Worm (Caenorhabditis elegans): ENCODE results near the gene fis-1.
A peak's percentile ranks its signal among the peaks of the same experiment; 100 is the strongest.

fis-1 gene

DNA sequence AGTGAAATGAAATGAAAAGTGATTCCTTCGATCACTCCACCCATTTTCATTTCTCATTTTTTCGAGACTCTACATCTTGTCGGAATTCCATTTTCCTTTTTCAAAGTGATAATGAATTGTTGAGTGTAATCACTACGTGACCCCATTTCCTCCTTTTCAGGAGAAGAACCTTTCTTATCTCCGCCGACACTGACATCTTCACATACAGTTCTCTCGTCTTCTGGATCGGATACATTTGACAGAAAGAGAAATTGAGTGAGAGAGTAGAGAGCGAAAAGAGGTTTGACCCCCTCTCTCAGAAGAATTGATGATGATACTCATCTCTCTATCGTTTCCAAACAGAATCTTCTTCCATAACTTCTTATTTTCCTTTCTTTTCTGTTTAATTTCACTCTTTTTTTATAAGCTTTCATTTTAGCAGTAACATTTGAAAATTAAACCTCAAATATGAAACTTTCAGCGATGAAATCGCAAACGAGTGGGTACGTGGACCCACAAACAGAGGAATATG, 41.1 kb upstream of the fis-1 start, which contains the start of gene dpy-2:
Gene dpy-2, plus strand, starts transcription at position 461 of the 511 bp plus-strand sequence.
- TF ChIP-seq ztf-23 (GFP tag; IDR thresholded peaks at IDR 0.05), result no peak
- no peak for TF ChIP-seq tab-1 (GFP tag; IDR thresholded peaks at IDR 0.05)
- no peak for TF ChIP-seq ztf-29 (GFP tag; IDR thresholded peaks at IDR 0.05)
- TF ChIP-seq ref-1 (GFP tag; conservative IDR thresholded peaks at IDR 0.05), result no peak
- no peak for TF ChIP-seq med-1 (GFP tag; optimal IDR thresholded peaks at IDR 0.05; ENCODE audit: insufficient read depth)
- TF ChIP-seq T22C8.4 (GFP tag; IDR thresholded peaks at IDR 0.05), result no peak
- TF ChIP-seq flt-1 (GFP tag; IDR thresholded peaks at IDR 0.05), result no peak
- no peak for TF ChIP-seq cog-1 (tag; optimal IDR thresholded peaks at IDR 0.05)
- no peak for TF ChIP-seq klf-2 (GFP tag; conservative IDR thresholded peaks at IDR 0.05)

ce11 chrII:6715853-6716252, 39.1 kb upstream of the fis-1 start:
- TF ChIP-seq tab-1 (GFP tag; IDR thresholded peaks at IDR 0.05) (no peak), T22C8.4 (GFP tag; IDR thresholded peaks at IDR 0.05) (no peak), ztf-29 (GFP tag; IDR thresholded peaks at IDR 0.05) (no peak), ztf-23 (GFP tag; IDR thresholded peaks at IDR 0.05) (no peak), flt-1 (GFP tag; IDR thresholded peaks at IDR 0.05) (no peak), med-1 (GFP tag; optimal IDR thresholded peaks at IDR 0.05; ENCODE audit: insufficient read depth) (no peak), klf-2 (GFP tag; conservative IDR thresholded peaks at IDR 0.05) (no peak)

ce11 chrII:6716638-6717037, 38.3 kb upstream of the fis-1 start, which contains the start of the genes T14B4.5 and T14B4.20:
Gene T14B4.5, plus strand, starts transcription at chrII:6716863.
Gene T14B4.20, plus strand, starts transcription at chrII:6716901.
- TF ChIP-seq T22C8.4 (GFP tag; IDR thresholded peaks at IDR 0.05) (no peak), cog-1 (tag; optimal IDR thresholded peaks at IDR 0.05) (no peak), tab-1 (GFP tag; IDR thresholded peaks at IDR 0.05) (no peak)

DNA sequence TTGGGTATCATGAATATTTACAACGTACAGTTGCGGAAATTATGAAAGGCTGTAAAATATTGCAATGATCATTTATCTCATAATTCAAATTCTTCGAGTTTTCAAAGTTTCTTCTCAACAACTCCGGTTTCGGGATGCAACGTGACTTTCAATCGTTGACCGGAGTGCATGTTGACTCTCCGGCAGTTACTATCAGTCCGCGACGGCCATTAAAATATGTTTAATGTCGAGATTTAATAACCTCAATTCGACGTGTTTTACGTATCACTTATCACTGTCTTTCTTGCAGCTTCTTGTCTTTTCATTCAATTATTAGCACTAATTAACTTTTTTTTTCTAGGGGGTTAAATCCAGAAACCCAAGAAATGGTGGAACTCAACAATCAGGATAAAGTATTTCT, 36.8 kb upstream of the fis-1 start, which contains the start of gene tsp-10:
Gene tsp-10, plus strand, starts transcription at position 366 of the 400 bp plus-strand sequence.
- no peak for TF ChIP-seq flt-1 (GFP tag; IDR thresholded peaks at IDR 0.05)

ce11 chrII:6721581-6721980, 33.4 kb upstream of the fis-1 start:
- TF ChIP-seq ref-1 (GFP tag; conservative IDR thresholded peaks at IDR 0.05) (no peak), ztf-29 (GFP tag; IDR thresholded peaks at IDR 0.05) (0 out of 2 replicates have a peak, but pooled peaks have one; percentile 45), med-1 (GFP tag; optimal IDR thresholded peaks at IDR 0.05; ENCODE audit: insufficient read depth) (peak; percentile 9), klf-2 (GFP tag; conservative IDR thresholded peaks at IDR 0.05) (no peak), ztf-23 (GFP tag; IDR thresholded peaks at IDR 0.05) (peak; percentile 85), T22C8.4 (GFP tag; IDR thresholded peaks at IDR 0.05) (no peak), flt-1 (GFP tag; IDR thresholded peaks at IDR 0.05) (peak; percentile 65; the same call in 1 of the 2 replicates), cog-1 (tag; optimal IDR thresholded peaks at IDR 0.05) (no peak), tab-1 (GFP tag; IDR thresholded peaks at IDR 0.05) (peak; percentile 70; the same call in 1 of the 2 replicates)

DNA sequence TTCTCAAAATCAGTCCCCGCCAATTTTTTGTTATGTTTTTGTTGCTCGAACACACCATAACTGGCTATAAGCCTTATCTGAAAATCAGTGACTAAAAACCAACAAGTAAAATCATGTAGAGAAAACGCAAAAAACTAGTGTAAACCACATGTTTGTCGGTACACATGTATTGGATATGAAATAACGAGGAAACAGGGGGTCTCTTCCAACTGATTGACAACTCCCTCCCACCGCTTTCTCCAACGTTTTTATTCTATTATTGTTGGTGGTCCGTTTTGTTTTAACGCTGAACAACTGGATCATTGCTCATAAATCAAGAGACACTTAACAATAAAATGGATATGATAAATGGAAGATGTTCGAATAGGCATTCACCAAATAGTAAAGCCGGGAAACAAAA, 28.2 kb upstream of the fis-1 start:
- TF ChIP-seq ztf-29 (GFP tag; IDR thresholded peaks at IDR 0.05) (no peak), tab-1 (GFP tag; IDR thresholded peaks at IDR 0.05) (no peak), cog-1 (tag; optimal IDR thresholded peaks at IDR 0.05) (no peak), ztf-23 (GFP tag; IDR thresholded peaks at IDR 0.05) (no peak), flt-1 (GFP tag; IDR thresholded peaks at IDR 0.05) (no peak), ref-1 (GFP tag; conservative IDR thresholded peaks at IDR 0.05) (no peak), klf-2 (GFP tag; conservative IDR thresholded peaks at IDR 0.05) (no peak), med-1 (GFP tag; optimal IDR thresholded peaks at IDR 0.05; ENCODE audit: insufficient read depth) (no peak)

DNA sequence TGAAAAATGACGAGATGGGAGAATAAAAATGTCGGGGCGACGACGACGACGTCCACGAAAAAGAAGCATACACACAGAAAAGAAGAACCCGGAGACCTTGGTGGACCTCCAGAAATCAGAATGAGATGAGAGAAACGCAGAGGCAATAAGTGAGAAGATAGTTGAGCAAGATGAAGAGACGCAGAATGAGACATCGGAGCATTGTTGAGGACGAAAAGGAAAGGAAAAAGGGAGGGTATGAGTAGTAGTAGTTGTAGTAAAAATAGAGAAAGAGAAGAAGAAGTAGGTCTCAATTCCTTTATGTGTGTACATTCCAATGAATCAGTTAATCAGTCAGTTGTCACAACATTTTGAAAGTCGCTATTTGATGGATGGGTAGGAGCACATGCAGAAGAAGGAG, 25.6 kb upstream of the fis-1 start, which contains the start of gene T14B4.8:
Gene T14B4.8, minus strand, starts transcription at position 60 of the 400 bp plus-strand sequence.
- TF ChIP-seq med-1 (GFP tag; optimal IDR thresholded peaks at IDR 0.05; ENCODE audit: insufficient read depth) (no peak), cog-1 (tag; optimal IDR thresholded peaks at IDR 0.05) (no peak), flt-1 (GFP tag; IDR thresholded peaks at IDR 0.05) (no peak)

- TF ChIP-seq ztf-29 (GFP tag; IDR thresholded peaks at IDR 0.05), result no peak
- TF ChIP-seq ref-1 (GFP tag; conservative IDR thresholded peaks at IDR 0.05), result no peak
- TF ChIP-seq cog-1 (tag; optimal IDR thresholded peaks at IDR 0.05), result no peak
- TF ChIP-seq ztf-23 (GFP tag; IDR thresholded peaks at IDR 0.05), result no peak
- no peak for TF ChIP-seq flt-1 (GFP tag; IDR thresholded peaks at IDR 0.05)
These were observed 21.3 kb upstream of the fis-1 start, which contains the start of gene T14B4.9 for ce11 chrII:6733718-6734117. Gene T14B4.9, minus strand, starts transcription at chrII:6733818.

- TF ChIP-seq ztf-23 (GFP tag; IDR thresholded peaks at IDR 0.05) (peak; percentile 50; the same call in 1 of the 2 replicates), cog-1 (tag; optimal IDR thresholded peaks at IDR 0.05) (peak; percentile 26), flt-1 (GFP tag; IDR thresholded peaks at IDR 0.05) (no peak), klf-2 (GFP tag; conservative IDR thresholded peaks at IDR 0.05) (no peak)
These were observed 20.3 kb upstream of the fis-1 start, which contains the start of gene T14B4.3 for ce11 chrII:6734674-6735073. Gene T14B4.3, plus strand, starts transcription at chrII:6734937.

- TF ChIP-seq ztf-23 (GFP tag; IDR thresholded peaks at IDR 0.05) (no peak), ztf-29 (GFP tag; IDR thresholded peaks at IDR 0.05) (no peak), T22C8.4 (GFP tag; IDR thresholded peaks at IDR 0.05) (no peak), ref-1 (GFP tag; conservative IDR thresholded peaks at IDR 0.05) (no peak), klf-2 (GFP tag; conservative IDR thresholded peaks at IDR 0.05) (no peak), cog-1 (tag; optimal IDR thresholded peaks at IDR 0.05) (no peak), flt-1 (GFP tag; IDR thresholded peaks at IDR 0.05) (no peak), tab-1 (GFP tag; IDR thresholded peaks at IDR 0.05) (no peak)
These were observed 18.9 kb upstream of the fis-1 start, which contains the start of gene mrps-18.C for ce11 chrII:6736066-6736465. Gene mrps-18.C, plus strand, starts transcription at chrII:6736203.

DNA sequence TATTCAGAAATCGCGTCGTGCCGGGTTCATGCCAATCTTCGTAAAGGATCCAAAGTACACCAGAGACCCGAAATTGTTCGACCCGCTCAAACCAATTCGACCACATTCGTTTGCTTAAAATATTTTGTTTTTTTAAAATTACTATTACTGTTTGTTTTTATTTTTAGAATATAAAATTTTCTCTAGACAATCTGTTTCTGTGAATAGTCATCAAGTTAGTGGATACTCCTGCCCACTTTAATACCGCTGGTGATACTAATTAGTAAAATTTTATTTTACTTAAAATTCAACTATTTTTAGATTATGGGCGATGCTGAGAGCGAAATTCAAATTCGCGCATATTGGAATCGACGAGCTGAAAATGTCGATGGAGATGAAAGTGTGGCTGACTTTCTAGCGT, 18.4 kb upstream of the fis-1 start, which contains the start of gene T14B4.1:
Gene T14B4.1, plus strand, starts transcription at position 301 of the 400 bp plus-strand sequence.
- TF ChIP-seq flt-1 (GFP tag; IDR thresholded peaks at IDR 0.05) (no peak), ztf-29 (GFP tag; IDR thresholded peaks at IDR 0.05) (no peak), T22C8.4 (GFP tag; IDR thresholded peaks at IDR 0.05) (no peak), klf-2 (GFP tag; conservative IDR thresholded peaks at IDR 0.05) (no peak), med-1 (GFP tag; optimal IDR thresholded peaks at IDR 0.05; ENCODE audit: insufficient read depth) (no peak), cog-1 (tag; optimal IDR thresholded peaks at IDR 0.05) (no peak), tab-1 (GFP tag; IDR thresholded peaks at IDR 0.05) (no peak), ref-1 (GFP tag; conservative IDR thresholded peaks at IDR 0.05) (no peak), ztf-23 (GFP tag; IDR thresholded peaks at IDR 0.05) (no peak)
